Worm (Caenorhabditis elegans): ENCODE measurements around the gene rpl-23.

- TF ChIP-seq ets-7 (tag; optimal IDR thresholded peaks at IDR 0.05), result no peak
- TF ChIP-seq ceh-36 (tag; optimal IDR thresholded peaks at IDR 0.05), result no peak
- no peak for TF ChIP-seq hmbx-1 (tag; optimal IDR thresholded peaks at IDR 0.05)
Observed at ce11 chrIII:5711242-5711641, 5.3 kb upstream of the rpl-23 start, which contains the start of gene rbm-26.

Measured in whole organism, early embryonic.